Fruit fly (Drosophila melanogaster): ENCODE measurements around the gene CG10126.

DNA sequence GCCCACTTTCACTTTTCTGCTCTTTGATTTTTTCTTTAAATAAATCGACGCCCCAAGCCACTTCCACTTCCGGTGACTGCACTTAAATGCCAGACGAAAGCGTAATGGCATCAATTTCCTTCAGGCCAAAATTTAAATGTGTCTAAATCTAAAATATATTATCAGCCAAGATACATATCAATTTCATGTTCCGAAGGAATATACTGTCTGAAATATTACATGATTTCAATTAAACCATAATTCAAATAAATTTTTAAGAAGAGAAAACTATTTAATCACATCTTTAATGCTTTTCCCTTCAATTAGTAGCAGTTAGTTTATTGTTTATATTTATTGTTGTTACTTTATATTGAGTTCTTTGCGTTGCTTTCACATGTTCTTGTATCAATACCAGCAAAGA, 32.6 kb upstream of the CG10126 start, which contains the start of gene d-cup:
- no peak for TF ChIP-seq dan (GFP tag; IDR thresholded peaks at IDR 0.05)
- TF ChIP-seq al (GFP tag; IDR thresholded peaks at IDR 0.05): no peak
- TF ChIP-seq sens-2 (GFP tag; IDR thresholded peaks at IDR 0.05): no peak
- no peak for TF ChIP-seq dm (GFP tag; optimal IDR thresholded peaks at IDR 0.05)
- TF ChIP-seq Nf-YA (GFP tag; IDR thresholded peaks at IDR 0.05): no peak
- no peak for TF ChIP-seq CG4424 (GFP tag; optimal IDR thresholded peaks at IDR 0.05)

Measured in whole organism, embryonic.